Worm (Caenorhabditis elegans) whole organism, mixed stage, embryonic: ENCODE measurements around the gene srx-98.

Experiments
- drap-1 ChIP-seq: fragments of 200-800 bp; sonication (Bioruptor generic); optimal IDR thresholded peaks from 3 replicates; lab custom pipeline; 2018; ENCODE audit warnings: mild to moderate bottlenecking, missing genetic modification characterization, missing compliant biosample characterization
- ham-2 ChIP-seq: fragments of 200-800 bp; sonication (Bioruptor generic); optimal IDR thresholded peaks from 2 replicates; lab custom pipeline; 2018; ENCODE audit warnings: mild to moderate bottlenecking, missing genetic modification characterization, missing compliant biosample characterization
- lin-13 ChIP-seq: fragments of 150-350 bp; optimal IDR thresholded peaks from 2 replicates; lab custom pipeline; 2014; ENCODE audit warnings: missing biosample characterization, missing genetic modification characterization
- lsy-2 ChIP-seq: fragments of 150-350 bp; optimal IDR thresholded peaks from 2 replicates; lab custom pipeline; 2014; ENCODE audit warnings: missing biosample characterization, missing genetic modification characterization
- mep-1 ChIP-seq: fragments of 150-350 bp; optimal IDR thresholded peaks from 2 replicates; lab custom pipeline; 2017; ENCODE audit warnings: missing biosample characterization, missing genetic modification reagents, missing genetic modification characterization, inconsistent platforms
- nhr-12 ChIP-seq: fragments of 150-350 bp; optimal IDR thresholded peaks from 2 replicates; lab custom pipeline; 2014; ENCODE audit warnings: missing biosample characterization, missing genetic modification characterization
- nhr-76 ChIP-seq: sonication (generic microtip); optimal IDR thresholded peaks from 2 replicates; lab custom pipeline; 2017; ENCODE audit warnings: missing biosample characterization, missing genetic modification characterization
- pha-4 ChIP-seq: fragments of 150-350 bp; optimal IDR thresholded peaks from 2 replicates; lab custom pipeline; 2018; ENCODE audit warnings: missing biosample characterization, missing genetic modification reagents, missing genetic modification characterization
- snpc-4 ChIP-seq: fragments of 150-350 bp; optimal IDR thresholded peaks from 2 replicates; lab custom pipeline; 2014; ENCODE audit warnings: missing biosample characterization, missing genetic modification characterization
- sptf-1 ChIP-seq: sonication (generic microtip); optimal IDR thresholded peaks from 2 replicates; lab custom pipeline; 2017; ENCODE audit warnings: mild to moderate bottlenecking, missing genetic modification characterization, moderate library complexity, missing compliant biosample characterization
- unc-120 ChIP-seq: sonication (generic microtip); optimal IDR thresholded peaks from 2 replicates; lab custom pipeline; 2017; ENCODE audit warnings: missing genetic modification characterization, missing compliant biosample characterization; ENCODE audit not compliant: poor library complexity, severe bottlenecking
- unc-62 ChIP-seq: fragments of 150-350 bp; optimal IDR thresholded peaks from 2 replicates; lab custom pipeline; 2014; ENCODE audit warnings: missing biosample characterization, missing genetic modification reagents, missing genetic modification characterization

DNA sequence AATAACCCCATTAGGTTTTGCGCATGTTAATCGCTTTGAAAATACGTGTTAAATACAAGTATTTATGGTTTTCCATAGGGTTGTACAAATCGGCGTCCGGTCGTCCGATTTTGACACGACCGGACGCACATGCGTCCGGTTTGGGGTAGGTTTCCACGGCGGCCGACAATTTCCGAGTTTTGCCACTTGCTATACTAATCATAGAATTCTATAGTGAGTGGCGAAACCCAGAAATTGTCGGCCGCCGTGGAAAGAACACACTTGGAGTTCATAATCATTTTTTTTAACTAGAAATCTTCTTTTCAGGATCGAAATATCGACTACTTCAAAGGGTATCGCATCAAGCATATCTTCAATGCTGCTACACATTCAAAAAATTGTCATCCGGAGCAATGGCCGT lies 36.1 kb downstream of the srx-98 start:
- TF ChIP-seq pha-4 (tag; lab: Kevin White, UChicago) (no peak), drap-1 (no peak), snpc-4 (tag; lab: Kevin White, UChicago) (no peak), unc-62 (GFP tag; lab: Kevin White, UChicago) (no peak), unc-120 (tag; lab: Kevin White, UChicago) (no peak), ham-2 (no peak), lin-13 (tag; lab: Kevin White, UChicago) (no peak), nhr-12 (tag; lab: Kevin White, UChicago) (no peak), nhr-76 (tag; lab: Kevin White, UChicago) (no peak), sptf-1 (no peak), lsy-2 (tag; lab: Kevin White, UChicago) (no peak), mep-1 (tag; lab: Kevin White, UChicago) (no peak)
